Fruit fly (Drosophila melanogaster): ENCODE results near the gene CG12237.
A peak's percentile ranks its signal among the peaks of the same experiment; 100 is the strongest.

CG12237 gene

DNA sequence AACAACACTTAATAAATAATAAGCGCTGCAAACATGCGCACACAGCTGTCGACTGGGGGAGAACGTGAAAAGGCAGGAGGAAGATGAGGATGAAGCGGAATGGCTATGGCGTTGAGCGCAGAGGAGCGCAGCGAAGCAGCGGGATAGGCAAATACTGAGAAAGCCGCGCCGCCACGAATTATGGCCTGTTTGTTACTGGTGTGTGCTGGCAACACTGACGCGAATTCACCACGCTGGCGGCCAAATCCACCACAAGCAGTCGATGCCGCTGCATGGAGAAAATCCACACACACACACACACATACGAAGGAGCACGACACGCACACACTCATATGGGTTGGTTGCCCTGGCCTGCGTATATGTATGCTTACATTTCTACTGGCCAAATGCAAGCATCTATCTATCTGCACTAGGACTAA lies 5.7 kb downstream of the CG12237 start (continued):
- TF ChIP-seq cg (GFP tag; optimal IDR thresholded peaks at IDR 0.05) (peak; percentile 94), sim (GFP tag; IDR thresholded peaks at IDR 0.05) (no peak), crol (GFP tag; IDR thresholded peaks at IDR 0.05) (peak; percentile 80), CG2120 (GFP tag; optimal IDR thresholded peaks at IDR 0.05) (peak; percentile 30), Trl (optimal IDR thresholded peaks at IDR 0.05) (peak in 1 of 2 experiments; percentile 18), Trl (GFP tag; optimal IDR thresholded peaks at IDR 0.05) (no peak), Dad (GFP tag; optimal IDR thresholded peaks at IDR 0.05) (no peak), CG18599 (GFP tag; optimal IDR thresholded peaks at IDR 0.05) (peak; percentile 18), CG11696 (GFP tag; IDR thresholded peaks at IDR 0.05) (no peak), dysf (GFP tag; IDR thresholded peaks at IDR 0.05) (no peak), CG8478 (optimal IDR thresholded peaks at IDR 0.05) (peak; percentile 98), insv (GFP tag; optimal IDR thresholded peaks at IDR 0.05) (peak in 1 of 2 experiments; percentile 17), CG31441 (GFP tag; IDR thresholded peaks at IDR 0.05) (no peak), CG13775 (GFP tag; optimal IDR thresholded peaks at IDR 0.05) (no peak), ewg (GFP tag; optimal IDR thresholded peaks at IDR 0.05) (peak; percentile 37), chinmo (GFP tag; IDR thresholded peaks at IDR 0.05; ENCODE audit: partially characterized antibody) (peak; percentile 83; the same call in 3 of the 4 replicates), sens (GFP tag) (peak; percentile 76), esg (GFP tag; conservative IDR thresholded peaks at IDR 0.05) (no peak), CG7271 (tag; optimal IDR thresholded peaks at IDR 0.05) (no peak), CG6272 (GFP tag; IDR thresholded peaks at IDR 0.05) (no peak), bigmax (GFP tag; optimal IDR thresholded peaks at IDR 0.05) (no peak), Spps (tag; optimal IDR thresholded peaks at IDR 0.05) (no peak), bowl (GFP tag; IDR thresholded peaks at IDR 0.05) (no peak), Scr (GFP tag; IDR thresholded peaks at IDR 0.05; ENCODE audit: partially characterized antibody) (no peak), CG4854 (GFP tag; optimal IDR thresholded peaks at IDR 0.05) (no peak), Nf-YB (GFP tag; optimal IDR thresholded peaks at IDR 0.05) (no peak)

DNA sequence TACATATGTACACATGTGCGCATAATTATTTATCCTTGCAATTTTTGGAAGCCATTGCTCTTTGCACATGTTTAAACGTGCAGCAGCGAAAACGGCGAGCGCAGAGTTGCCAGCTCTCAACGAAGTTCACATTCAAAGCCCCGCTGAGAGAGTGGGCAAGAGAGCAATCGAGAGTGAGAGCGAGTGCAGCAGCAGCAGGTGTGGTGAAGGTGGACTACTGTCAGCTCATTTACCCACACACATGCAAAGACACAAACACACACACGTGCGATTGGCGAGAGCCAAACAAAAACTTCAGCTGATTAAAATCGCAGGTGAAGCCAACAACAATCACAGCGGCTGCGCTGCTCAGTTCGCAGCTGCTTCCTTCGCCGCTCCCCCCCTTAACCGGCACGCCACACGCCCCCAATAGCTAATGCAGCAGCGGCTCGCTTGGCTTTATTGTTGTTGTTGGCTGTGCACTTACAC lies 11.3 kb downstream of the CG12237 start:
- TF ChIP-seq CG2199 (GFP tag; IDR thresholded peaks at IDR 0.05) (no peak), CG4282 (GFP tag; optimal IDR thresholded peaks at IDR 0.05) (no peak), Med (GFP tag) (no peak), unpg (GFP tag; optimal IDR thresholded peaks at IDR 0.05) (no peak), MTF-1 (GFP tag; optimal IDR thresholded peaks at IDR 0.05; ENCODE audit: borderline replicate concordance) (peak; percentile 95), lilli (GFP tag; optimal IDR thresholded peaks at IDR 0.05) (no peak), CG14014 (GFP tag; IDR thresholded peaks at IDR 0.05) (no peak), ci (GFP tag; IDR thresholded peaks at IDR 0.05) (peak; percentile 70; the same call in 2 of the 3 replicates), zen2 (GFP tag; IDR thresholded peaks at IDR 0.05; ENCODE audit: partially characterized antibody) (peak; percentile 53; the same call in 2 of the 3 replicates), bbx (GFP tag; IDR thresholded peaks at IDR 0.05; ENCODE audit: partially characterized antibody) (peak; percentile 47), vvl (GFP tag; IDR thresholded peaks at IDR 0.05) (peak; percentile 38; the same call in 1 of the 2 replicates), Dll (GFP tag; IDR thresholded peaks at IDR 0.05; ENCODE audit: partially characterized antibody) (0 out of 4 replicates have a peak, but pooled peaks have one; percentile 28), CG34422 (GFP tag; IDR thresholded peaks at IDR 0.05) (peak; percentile 75; the same call in 1 of the 3 replicates), fu2 (GFP tag; optimal IDR thresholded peaks at IDR 0.05) (no peak), cg (GFP tag; optimal IDR thresholded peaks at IDR 0.05) (peak; percentile 92), az2 (GFP tag; optimal IDR thresholded peaks at IDR 0.05) (no peak), ATbp (GFP tag; optimal IDR thresholded peaks at IDR 0.05) (no peak), CG1792 (GFP tag; optimal IDR thresholded peaks at IDR 0.05) (no peak), CG11723 (GFP tag; optimal IDR thresholded peaks at IDR 0.05) (no peak), Trl (optimal IDR thresholded peaks at IDR 0.05) (peak; percentile 84 to 92), Trl (GFP tag; optimal IDR thresholded peaks at IDR 0.05) (no peak), Sox102F (GFP tag; optimal IDR thresholded peaks at IDR 0.05) (no peak), CG14050 (GFP tag; IDR thresholded peaks at IDR 0.05) (no peak), fru (optimal IDR thresholded peaks at IDR 0.05) (no peak), vfl (GFP tag; optimal IDR thresholded peaks at IDR 0.05) (no peak), chinmo (GFP tag; IDR thresholded peaks at IDR 0.05; ENCODE audit: partially characterized antibody) (peak; percentile 98), ato (GFP tag; IDR thresholded peaks at IDR 0.05; ENCODE audit: partially characterized antibody) (0 out of 2 replicates have a peak, but pooled peaks have one; percentile 18), GATAe (GFP tag; conservative IDR thresholded peaks at IDR 0.05) (no peak), CG7745 (tag; optimal IDR thresholded peaks at IDR 0.05) (no peak)

All from whole organism, embryonic.